Fruit fly (Drosophila melanogaster) S2 (cell line): ENCODE results near the gene crb.

Source experiments
- CG8478 ChIP-seq: fragments of >200 bp; optimal IDR thresholded peaks from 2 replicates; lab custom pipeline; 2018
- CTCF ChIP-seq, 2 experiments: fragments of >200 bp; optimal IDR thresholded peaks; 2 replicates each; lab custom pipeline; 2018

Gene crb

dm6 chr3R:24287157-24287556 is 7.7 kb upstream of the crb start:
- TF ChIP-seq CG8478 (lab: Kevin White, UChicago) = no peak
- no peak for TF ChIP-seq CTCF (optimal IDR thresholded peaks at IDR 0.05; lab: Kevin White, UChicago)

- TF ChIP-seq CTCF (optimal IDR thresholded peaks at IDR 0.05; lab: Kevin White, UChicago) (peak; percentile 3 to 29), CG8478 (lab: Kevin White, UChicago) (no peak)
These were observed 5.0 kb upstream of the crb start, which contains the start of the genes CG34290 and Uck for dm6 chr3R:24289768-24290349. Gene CG34290 (minus strand): TSS chr3R:24289818. Gene Uck (plus strand): TSS chr3R:24290172.

- TF ChIP-seq CTCF (optimal IDR thresholded peaks at IDR 0.05; lab: Kevin White, UChicago) = no peak
- no peak for TF ChIP-seq CG8478 (lab: Kevin White, UChicago)
These were observed 1.7 kb upstream of the crb start for dm6 chr3R:24293171-24293570.

dm6 chr3R:24294299-24294698 is 579 bp upstream of the crb start, which contains the start of gene CG5715:
Gene CG5715 (minus strand): TSS chr3R:24294399.
- TF ChIP-seq CG8478 (lab: Kevin White, UChicago) (no peak), CTCF (optimal IDR thresholded peaks at IDR 0.05; lab: Kevin White, UChicago) (no peak)

- no peak for TF ChIP-seq CTCF (optimal IDR thresholded peaks at IDR 0.05; lab: Kevin White, UChicago)
- TF ChIP-seq CG8478 (lab: Kevin White, UChicago) = no peak
These were observed 933 bp downstream of the crb start for dm6 chr3R:24295556-24296465.

dm6 chr3R:24296913-24297312 is 2.0 kb downstream of the crb start:
- no peak for TF ChIP-seq CG8478 (lab: Kevin White, UChicago)
- no peak for TF ChIP-seq CTCF (optimal IDR thresholded peaks at IDR 0.05; lab: Kevin White, UChicago)

- no peak for TF ChIP-seq CG8478 (lab: Kevin White, UChicago)
- no peak for TF ChIP-seq CTCF (optimal IDR thresholded peaks at IDR 0.05; lab: Kevin White, UChicago)
These were observed 2.7 kb downstream of the crb start for dm6 chr3R:24297444-24298146.

dm6 chr3R:24298534-24298936 is 3.7 kb downstream of the crb start:
- TF ChIP-seq CTCF (optimal IDR thresholded peaks at IDR 0.05; lab: Kevin White, UChicago) = no peak
- no peak for TF ChIP-seq CG8478 (lab: Kevin White, UChicago)

dm6 chr3R:24299148-24299547 is 4.3 kb downstream of the crb start:
- TF ChIP-seq CG8478 (lab: Kevin White, UChicago) (no peak), CTCF (optimal IDR thresholded peaks at IDR 0.05; lab: Kevin White, UChicago) (no peak)

- TF ChIP-seq CG8478 (lab: Kevin White, UChicago) (no peak), CTCF (optimal IDR thresholded peaks at IDR 0.05; lab: Kevin White, UChicago) (no peak)
These were observed 6.6 kb downstream of the crb start for dm6 chr3R:24301520-24301919.

dm6 chr3R:24303060-24303459 is 8.2 kb downstream of the crb start:
- TF ChIP-seq CG8478 (lab: Kevin White, UChicago) (no peak), CTCF (optimal IDR thresholded peaks at IDR 0.05; lab: Kevin White, UChicago) (no peak)

dm6 chr3R:24318217-24319082 is 23.6 kb downstream of the crb start, which contains the start of the genes Nab2 and BRWD3:
Gene Nab2 (minus strand): TSS chr3R:24318419.
Gene BRWD3 (plus strand): TSS chr3R:24319000.
- no peak for TF ChIP-seq CG8478 (lab: Kevin White, UChicago)
- no peak for TF ChIP-seq CTCF (optimal IDR thresholded peaks at IDR 0.05; lab: Kevin White, UChicago)

- TF ChIP-seq CG8478 (lab: Kevin White, UChicago) (no peak), CTCF (optimal IDR thresholded peaks at IDR 0.05; lab: Kevin White, UChicago) (no peak)
These were observed 24.2 kb downstream of the crb start for dm6 chr3R:24319083-24319381.
